Fruit fly (Drosophila melanogaster): ENCODE results near the gene CSN8.
A peak's percentile ranks its signal among the peaks of the same experiment; 100 is the strongest.

CSN8 gene

DNA sequence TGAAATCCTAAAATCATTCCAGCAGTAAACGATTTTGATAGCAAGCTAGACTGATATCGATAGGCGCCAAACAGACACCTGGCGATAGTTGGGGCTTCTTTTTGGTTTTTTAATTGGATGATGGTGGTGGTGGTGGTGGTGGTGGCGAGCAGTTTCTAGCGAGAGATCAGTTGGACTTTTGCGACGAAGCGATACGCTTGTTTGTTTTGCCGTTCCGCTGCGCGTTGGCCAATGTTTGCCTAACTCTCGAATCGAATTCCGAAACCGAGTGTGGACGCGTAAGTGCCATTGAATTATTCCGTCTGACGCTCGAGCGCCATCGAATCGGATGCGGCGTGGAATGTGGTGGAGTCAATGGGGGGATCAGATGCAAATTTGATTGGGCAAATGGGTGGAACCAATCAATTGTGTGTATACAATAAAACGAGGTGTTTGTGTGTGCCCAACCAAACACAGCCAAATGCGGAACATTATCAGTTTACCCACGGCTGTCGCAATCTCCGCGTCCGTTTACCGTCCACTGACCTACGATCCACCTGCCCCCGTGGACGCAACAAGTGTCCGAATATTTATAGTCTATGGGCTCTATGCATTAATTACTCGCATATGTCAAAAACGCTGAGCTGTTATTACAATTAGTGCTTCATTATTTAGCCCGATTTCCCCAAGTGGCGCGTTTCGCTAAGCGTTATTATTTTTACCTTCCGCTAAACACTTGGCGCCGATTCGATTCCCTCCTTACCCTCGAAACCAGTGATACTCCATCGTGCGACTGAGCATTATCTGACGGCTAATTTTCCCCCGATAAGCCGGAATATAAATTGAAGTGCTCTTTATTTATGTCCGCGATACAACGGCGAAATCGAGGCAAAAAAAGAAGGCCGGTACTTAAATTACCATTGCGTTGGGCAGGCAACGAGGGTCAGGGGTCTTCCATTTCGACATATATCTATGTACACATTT is 6.0 kb downstream of the CSN8 start, which contains the start of gene CG17292 (continued):
- TF ChIP-seq CG32767 (GFP tag; IDR thresholded peaks at IDR 0.05) (peak; percentile 33; the same call in 1 of the 2 replicates), gsb-n (tag; optimal IDR thresholded peaks at IDR 0.05) (peak; percentile 66), CG13287 (GFP tag; IDR thresholded peaks at IDR 0.05; ENCODE audit: partially characterized antibody) (peak; percentile 95), pum (GFP tag; optimal IDR thresholded peaks at IDR 0.05) (no peak), row (GFP tag; IDR thresholded peaks at IDR 0.05) (peak; percentile 60), Atf-2 (GFP tag; optimal IDR thresholded peaks at IDR 0.05) (no peak), onecut (GFP tag; IDR thresholded peaks at IDR 0.05) (peak; percentile 54; the same call in 1 of the 2 replicates), CG31224 (GFP tag; IDR thresholded peaks at IDR 0.05) (0 out of 2 replicates have a peak, but pooled peaks have one; percentile 13), CG11247 (GFP tag; IDR thresholded peaks at IDR 0.05) (peak; percentile 62; the same call in 1 of the 2 replicates), dm (GFP tag; optimal IDR thresholded peaks at IDR 0.05) (no peak), CG9797 (GFP tag; optimal IDR thresholded peaks at IDR 0.05) (peak; percentile 13), Dip3 (GFP tag; optimal IDR thresholded peaks at IDR 0.05) (peak; percentile 32), Xrp1 (GFP tag; IDR thresholded peaks at IDR 0.05) (peak; percentile 63), NK7.1 (GFP tag; optimal IDR thresholded peaks at IDR 0.05) (peak; percentile 21), dan (GFP tag; IDR thresholded peaks at IDR 0.05) (no peak), Side (GFP tag; optimal IDR thresholded peaks at IDR 0.05) (peak; percentile 43), bab2 (GFP tag; optimal IDR thresholded peaks at IDR 0.05) (no peak), CG5953 (GFP tag; IDR thresholded peaks at IDR 0.05) (peak; percentile 43; the same call in 1 of the 2 replicates), nmo (GFP tag; optimal IDR thresholded peaks at IDR 0.05) (no peak), CG11696 (GFP tag; IDR thresholded peaks at IDR 0.05) (0 out of 2 replicates have a peak, but pooled peaks have one; percentile 10), fu2 (GFP tag; optimal IDR thresholded peaks at IDR 0.05) (no peak), CG31441 (GFP tag; IDR thresholded peaks at IDR 0.05) (0 out of 2 replicates have a peak, but pooled peaks have one; percentile 11), CG7839 (tag; optimal IDR thresholded peaks at IDR 0.05) (no peak), her (GFP tag; optimal IDR thresholded peaks at IDR 0.05) (peak; percentile 19), Chrac-16 (GFP tag; optimal IDR thresholded peaks at IDR 0.05) (no peak), CG42726 (GFP tag; IDR thresholded peaks at IDR 0.05; ENCODE audit: partially characterized antibody) (peak; percentile 74), Bdp1 (GFP tag; optimal IDR thresholded peaks at IDR 0.05) (no peak), CG14710 (tag; optimal IDR thresholded peaks at IDR 0.05) (peak; percentile 14), CG16779 (GFP tag; IDR thresholded peaks at IDR 0.05) (peak; percentile 84), pb (GFP tag; optimal IDR thresholded peaks at IDR 0.05) (no peak), Adf1 (GFP tag; IDR thresholded peaks at IDR 0.05) (peak; percentile 66), vvl (GFP tag; IDR thresholded peaks at IDR 0.05) (peak; percentile 92), bbx (GFP tag; IDR thresholded peaks at IDR 0.05; ENCODE audit: partially characterized antibody) (peak; percentile 95), hth (optimal IDR thresholded peaks at IDR 0.05) (no peak), gro (GFP tag; optimal IDR thresholded peaks at IDR 0.05) (peak; percentile 71), Ets65A (GFP tag) (no peak), Aef1 (GFP tag; IDR thresholded peaks at IDR 0.05) (peak; percentile 20; the same call in 1 of the 3 replicates), usp (GFP tag; optimal IDR thresholded peaks at IDR 0.05) (no peak), CG10209 (GFP tag; optimal IDR thresholded peaks at IDR 0.05) (peak; percentile 37), Rx (GFP tag; IDR thresholded peaks at IDR 0.05) (peak; percentile 35; the same call in 1 of the 2 replicates), tll (GFP tag; optimal IDR thresholded peaks at IDR 0.05) (no peak), CG11093 (GFP tag; IDR thresholded peaks at IDR 0.05) (no peak), mirr (GFP tag; optimal IDR thresholded peaks at IDR 0.05) (peak; percentile 62), CG32532 (GFP tag; IDR thresholded peaks at IDR 0.05) (peak; percentile 72), amos (GFP tag; IDR thresholded peaks at IDR 0.05; ENCODE audit: partially characterized antibody) (peak; percentile 94), CG8359 (GFP tag; optimal IDR thresholded peaks at IDR 0.05; ENCODE audit: borderline replicate concordance) (no peak), sr (GFP tag; IDR thresholded peaks at IDR 0.05) (peak; percentile 61; the same call in 2 of the 3 replicates), CG33557 (GFP tag; optimal IDR thresholded peaks at IDR 0.05) (peak; percentile 24), CG43689 (GFP tag; IDR thresholded peaks at IDR 0.05) (no peak)

All from whole organism, embryonic.